Worm (Caenorhabditis elegans): ENCODE results near the gene his-74.

- TF ChIP-seq nfya-1 (tag; optimal IDR thresholded peaks at IDR 0.05; ENCODE audit: insufficient read depth), result no peak
- no peak for TF ChIP-seq sea-2 (GFP tag; optimal IDR thresholded peaks at IDR 0.05)
- TF ChIP-seq skn-1 (tag; optimal IDR thresholded peaks at IDR 0.05), result no peak
- no peak for TF ChIP-seq daf-12 (tag; optimal IDR thresholded peaks at IDR 0.05)
Observed at ce11 chrV:12683205-12683604, 23.1 kb upstream of the his-74 start.

All from whole organism, L3 larva.